Fruit fly (Drosophila melanogaster) whole organism, prepupa: Measurements from ENCODE around the gene mei-P26.
A peak's percentile ranks its signal among the peaks of the same experiment; 100 is the strongest.

Source experiments
- Blimp-1 ChIP-seq: fragments of 200-800 bp; sonication (Bioruptor generic); optimal IDR thresholded peaks from 3 replicates; lab custom pipeline; 2017; ENCODE audit warnings: missing biosample characterization, missing genetic modification characterization, mild to moderate bottlenecking, moderate library complexity, missing genetic modification reagents
- CG10631 ChIP-seq: fragments of 200-800 bp; sonication (Bioruptor generic); optimal IDR thresholded peaks from 2 replicates; lab custom pipeline; 2016; ENCODE audit warnings: missing biosample characterization, missing genetic modification characterization
- CG10669 ChIP-seq: fragments of 200-800 bp; sonication (Bioruptor generic); optimal IDR thresholded peaks from 3 replicates; lab custom pipeline; 2018; ENCODE audit warnings: missing biosample characterization, mild to moderate bottlenecking, missing genetic modification characterization, moderate library complexity
- CG11762 ChIP-seq: fragments of 200-800 bp; sonication (Bioruptor generic); optimal IDR thresholded peaks from 3 replicates; lab custom pipeline; 2016; ENCODE audit warnings: missing biosample characterization, missing genetic modification characterization; ENCODE audit not compliant: insufficient read depth
- CG11902 ChIP-seq: fragments of 200-800 bp; sonication (Bioruptor generic); optimal IDR thresholded peaks from 3 replicates; lab custom pipeline; 2016; ENCODE audit warnings: missing biosample characterization, missing genetic modification characterization
- CG15336 ChIP-seq: fragments of 200-800 bp; sonication (Bioruptor generic); IDR thresholded peaks from 2 replicates; pipeline ENCODE4 v1.3.6; 2022; ENCODE audit warnings: missing biosample characterization, missing genetic modification characterization
- CG1621 ChIP-seq: fragments of 200-800 bp; sonication (Bioruptor generic); optimal IDR thresholded peaks from 3 replicates; lab custom pipeline; 2018; ENCODE audit warnings: missing biosample characterization, mild to moderate bottlenecking, missing genetic modification characterization
- CG3032 ChIP-seq: fragments of 200-800 bp; optimal IDR thresholded peaks from 2 replicates; lab custom pipeline; 2019; ENCODE audit warnings: missing biosample characterization, mild to moderate bottlenecking, missing genetic modification characterization, moderate library complexity
- CG31627 ChIP-seq: fragments of 200-800 bp; sonication (Bioruptor generic); optimal IDR thresholded peaks from 3 replicates; lab custom pipeline; 2016; ENCODE audit warnings: missing biosample characterization, missing genetic modification characterization
- CG34406 ChIP-seq: fragments of 200-800 bp; sonication (Bioruptor generic); optimal IDR thresholded peaks from 3 replicates; lab custom pipeline; 2016; ENCODE audit warnings: missing biosample characterization, missing genetic modification characterization
- CG3919 ChIP-seq: fragments of 200-800 bp; sonication (Bioruptor generic); optimal IDR thresholded peaks from 3 replicates; lab custom pipeline; 2016; ENCODE audit warnings: missing biosample characterization, missing genetic modification characterization
- CG4318 ChIP-seq: fragments of 200-800 bp; sonication (Bioruptor generic); optimal IDR thresholded peaks from 3 replicates; lab custom pipeline; 2017; ENCODE audit warnings: missing biosample characterization, mild to moderate bottlenecking, missing genetic modification characterization
- CG6163 ChIP-seq: fragments of 200-800 bp; sonication (Bioruptor generic); IDR thresholded peaks from 3 replicates; pipeline ENCODE4 v1.3.6; 2022; ENCODE audit warnings: missing biosample characterization, missing genetic modification characterization
- CG6276 ChIP-seq: fragments of 200-800 bp; sonication (Bioruptor generic); optimal IDR thresholded peaks from 2 replicates; lab custom pipeline; 2017; ENCODE audit warnings: missing biosample characterization, mild to moderate bottlenecking, missing genetic modification characterization
- CG6792 ChIP-seq: fragments of 200-800 bp; sonication (Bioruptor generic); optimal IDR thresholded peaks from 3 replicates; lab custom pipeline; 2016; ENCODE audit warnings: missing biosample characterization, missing genetic modification characterization
- CG6808 ChIP-seq: fragments of 200-800 bp; sonication (Bioruptor generic); optimal IDR thresholded peaks from 3 replicates; lab custom pipeline; 2017; ENCODE audit warnings: missing biosample characterization, missing genetic modification characterization, mild to moderate bottlenecking, moderate library complexity, missing genetic modification reagents
- CG6854 ChIP-seq: fragments of 200-800 bp; sonication (Bioruptor generic); optimal IDR thresholded peaks from 2 replicates; lab custom pipeline; 2017; ENCODE audit warnings: missing biosample characterization, mild to moderate bottlenecking, missing genetic modification characterization
- CG7368 ChIP-seq: fragments of 200-800 bp; sonication (Bioruptor generic); optimal IDR thresholded peaks from 3 replicates; lab custom pipeline; 2016; ENCODE audit warnings: missing biosample characterization, missing genetic modification characterization
- CG8119 ChIP-seq: fragments of 200-800 bp; sonication (Bioruptor generic); IDR thresholded peaks from 3 replicates; pipeline ENCODE4 v1.3.6; 2022; ENCODE audit warnings: missing biosample characterization, missing genetic modification characterization
- CG8319 ChIP-seq: fragments of 200-800 bp; sonication (Bioruptor generic); optimal IDR thresholded peaks from 3 replicates; lab custom pipeline; 2016; ENCODE audit warnings: missing biosample characterization, missing genetic modification characterization
- CG8632 ChIP-seq: fragments of 200-800 bp; sonication (Bioruptor generic); optimal IDR thresholded peaks from 3 replicates; lab custom pipeline; 2016; ENCODE audit warnings: missing biosample characterization, missing genetic modification characterization
- CG9139 ChIP-seq: fragments of 200-800 bp; sonication (Bioruptor generic); optimal IDR thresholded peaks from 3 replicates; lab custom pipeline; 2017; ENCODE audit warnings: missing biosample characterization, mild to moderate bottlenecking, missing genetic modification characterization
- Eip75B ChIP-seq: fragments of 200-800 bp; sonication (Bioruptor generic); optimal IDR thresholded peaks from 3 replicates; lab custom pipeline; 2016; ENCODE audit warnings: missing biosample characterization, missing genetic modification characterization
- Eip78C ChIP-seq: fragments of 200-800 bp; sonication (Bioruptor generic); peaks from one replicate; lab custom pipeline; 2016; ENCODE audit warnings: missing biosample characterization, missing genetic modification characterization
- Eip93F ChIP-seq: fragments of 200-800 bp; sonication (Bioruptor generic); optimal IDR thresholded peaks from 2 replicates; lab custom pipeline; 2016; ENCODE audit warnings: missing biosample characterization, mild to moderate bottlenecking, missing genetic modification characterization
- Ets21C ChIP-seq: fragments of 200-800 bp; sonication (Bioruptor generic); optimal IDR thresholded peaks from 3 replicates; lab custom pipeline; 2016; ENCODE audit warnings: missing biosample characterization, missing genetic modification characterization
- Ets96B ChIP-seq: fragments of 200-800 bp; optimal IDR thresholded peaks from 2 replicates; lab custom pipeline; 2019; ENCODE audit warnings: missing biosample characterization, mild to moderate bottlenecking, missing genetic modification characterization, moderate library complexity
- Gug ChIP-seq: fragments of 200-800 bp; sonication (Bioruptor generic); IDR thresholded peaks from 2 replicates; pipeline ENCODE4 v1.3.6; 2022; ENCODE audit warnings: missing biosample characterization, missing genetic modification characterization
- Hr39 ChIP-seq: fragments of 200-800 bp; sonication (Bioruptor generic); optimal IDR thresholded peaks from 2 replicates; lab custom pipeline; 2016; ENCODE audit warnings: missing biosample characterization, missing genetic modification characterization
- Hr4 ChIP-seq: fragments of 200-800 bp; sonication (Bioruptor generic); optimal IDR thresholded peaks from 3 replicates; lab custom pipeline; 2016; ENCODE audit warnings: missing biosample characterization, missing genetic modification characterization
- Lpt ChIP-seq: fragments of 200-800 bp; sonication (Bioruptor generic); optimal IDR thresholded peaks from 3 replicates; lab custom pipeline; 2016; ENCODE audit warnings: missing biosample characterization, missing genetic modification characterization
- Met ChIP-seq: fragments of 200-800 bp; sonication (Bioruptor generic); optimal IDR thresholded peaks from 3 replicates; lab custom pipeline; 2016; ENCODE audit warnings: missing biosample characterization, missing genetic modification characterization
- Sox102F ChIP-seq: fragments of 200-800 bp; sonication (Bioruptor generic); optimal IDR thresholded peaks from 2 replicates; lab custom pipeline; 2016; ENCODE audit warnings: missing biosample characterization, mild to moderate bottlenecking, missing genetic modification characterization
- Sox15 ChIP-seq: fragments of 200-800 bp; sonication (Bioruptor generic); optimal IDR thresholded peaks from 3 replicates; lab custom pipeline; 2016; ENCODE audit warnings: missing biosample characterization, missing genetic modification characterization
- achi ChIP-seq: fragments of 200-800 bp; sonication (Bioruptor generic); optimal IDR thresholded peaks from 3 replicates; lab custom pipeline; 2016; ENCODE audit warnings: missing biosample characterization, missing genetic modification characterization
- cyc ChIP-seq: fragments of 200-800 bp; sonication (Bioruptor generic); optimal IDR thresholded peaks from 3 replicates; lab custom pipeline; 2016; ENCODE audit warnings: missing biosample characterization, missing genetic modification characterization
- dac ChIP-seq: fragments of 200-800 bp; sonication (Bioruptor generic); optimal IDR thresholded peaks from 2 replicates; lab custom pipeline; 2017; ENCODE audit warnings: missing biosample characterization, mild to moderate bottlenecking, missing genetic modification characterization
- dsx ChIP-seq: fragments of 200-800 bp; optimal IDR thresholded peaks from 3 replicates; lab custom pipeline; 2019; ENCODE audit warnings: missing biosample characterization, mild to moderate bottlenecking, missing genetic modification characterization, moderate library complexity; ENCODE audit not compliant: poor library complexity, severe bottlenecking
- eg ChIP-seq: fragments of 200-800 bp; sonication (Bioruptor generic); IDR thresholded peaks from 3 replicates; pipeline ENCODE4 v1.3.6; 2022; ENCODE audit warnings: missing biosample characterization, missing genetic modification characterization
- esn ChIP-seq: fragments of 200-800 bp; sonication (Bioruptor generic); optimal IDR thresholded peaks from 2 replicates; lab custom pipeline; 2016; ENCODE audit warnings: missing biosample characterization, mild to moderate bottlenecking, missing genetic modification characterization, moderate library complexity
- fd59A ChIP-seq: fragments of 200-800 bp; sonication (Bioruptor generic); optimal IDR thresholded peaks from 2 replicates; lab custom pipeline; 2017; ENCODE audit warnings: missing biosample characterization, mild to moderate bottlenecking, missing genetic modification characterization, missing genetic modification reagents
- fd85E ChIP-seq: fragments of 200-800 bp; sonication (Bioruptor generic); optimal IDR thresholded peaks from 3 replicates; lab custom pipeline; 2016; ENCODE audit warnings: missing biosample characterization, missing genetic modification characterization
- lz ChIP-seq: fragments of 200-800 bp; sonication (Bioruptor generic); optimal IDR thresholded peaks from 3 replicates; lab custom pipeline; 2016; ENCODE audit warnings: missing biosample characterization, missing genetic modification characterization
- net ChIP-seq: fragments of 200-800 bp; sonication (Bioruptor generic); optimal IDR thresholded peaks from 3 replicates; lab custom pipeline; 2016; ENCODE audit warnings: missing biosample characterization, missing genetic modification characterization
- pdm3 ChIP-seq: fragments of 200-800 bp; sonication (Bioruptor generic); optimal IDR thresholded peaks from 3 replicates; lab custom pipeline; 2016; ENCODE audit warnings: missing biosample characterization, missing genetic modification characterization
- spab ChIP-seq: fragments of 200-800 bp; sonication (Bioruptor generic); optimal IDR thresholded peaks from 2 replicates; lab custom pipeline; 2017; ENCODE audit warnings: missing biosample characterization, mild to moderate bottlenecking, missing genetic modification characterization, missing genetic modification reagents
- svp ChIP-seq: fragments of 200-800 bp; sonication (Bioruptor generic); peaks from one replicate; lab custom pipeline; 2016; ENCODE audit warnings: missing biosample characterization, missing genetic modification characterization
- topi ChIP-seq: fragments of 200-800 bp; sonication (Bioruptor generic); optimal IDR thresholded peaks from 3 replicates; lab custom pipeline; 2016; ENCODE audit warnings: missing biosample characterization, missing genetic modification characterization

The mei-P26 gene

DNA sequence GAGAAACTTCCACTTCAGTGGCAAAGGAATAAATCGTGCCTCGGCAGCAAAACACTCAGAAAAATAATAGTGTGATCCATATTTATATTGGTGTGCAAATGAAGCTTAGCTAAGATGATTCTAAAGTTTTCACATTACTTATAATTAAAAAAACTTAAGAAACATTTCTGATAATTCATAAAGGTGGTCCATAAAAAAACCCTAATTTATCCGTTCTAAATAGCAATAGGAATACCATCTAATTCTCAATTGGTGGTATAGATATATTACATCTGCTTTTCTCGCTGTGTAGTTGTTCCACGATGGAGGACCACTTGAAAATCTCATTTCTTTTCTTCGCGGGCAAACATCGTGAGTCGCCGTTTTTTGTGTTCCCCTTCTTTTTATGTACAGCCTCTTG, 7.9 kb upstream of the mei-P26 start (continued):
- TF ChIP-seq dac (GFP tag; lab: Kevin White, UChicago) = no peak
- peak; percentile 74 for TF ChIP-seq Hr4
- peak; percentile 59 for TF ChIP-seq achi (GFP tag; lab: Kevin White, UChicago)
- TF ChIP-seq Ets96B (tag; lab: Kevin White, UChicago) = peak; percentile 76
- TF ChIP-seq fd59A = peak; percentile 13
- TF ChIP-seq fd85E = no peak
- TF ChIP-seq CG10631 = peak; percentile 69
- peak; percentile 74 for TF ChIP-seq CG3919 (GFP tag; lab: Kevin White, UChicago)
- peak; percentile 28 for TF ChIP-seq CG11762 (GFP tag; lab: Kevin White, UChicago)
- peak; percentile 22 for TF ChIP-seq Blimp-1 (GFP tag; lab: Kevin White, UChicago)
- peak; percentile 36 for TF ChIP-seq CG8632
- peak; percentile 54 for TF ChIP-seq lz (GFP tag; lab: Kevin White, UChicago)
- peak; percentile 12 for TF ChIP-seq Sox15 (GFP tag; lab: Kevin White, UChicago)
- TF ChIP-seq CG8319 (GFP tag; lab: Kevin White, UChicago) = peak; percentile 46

DNA sequence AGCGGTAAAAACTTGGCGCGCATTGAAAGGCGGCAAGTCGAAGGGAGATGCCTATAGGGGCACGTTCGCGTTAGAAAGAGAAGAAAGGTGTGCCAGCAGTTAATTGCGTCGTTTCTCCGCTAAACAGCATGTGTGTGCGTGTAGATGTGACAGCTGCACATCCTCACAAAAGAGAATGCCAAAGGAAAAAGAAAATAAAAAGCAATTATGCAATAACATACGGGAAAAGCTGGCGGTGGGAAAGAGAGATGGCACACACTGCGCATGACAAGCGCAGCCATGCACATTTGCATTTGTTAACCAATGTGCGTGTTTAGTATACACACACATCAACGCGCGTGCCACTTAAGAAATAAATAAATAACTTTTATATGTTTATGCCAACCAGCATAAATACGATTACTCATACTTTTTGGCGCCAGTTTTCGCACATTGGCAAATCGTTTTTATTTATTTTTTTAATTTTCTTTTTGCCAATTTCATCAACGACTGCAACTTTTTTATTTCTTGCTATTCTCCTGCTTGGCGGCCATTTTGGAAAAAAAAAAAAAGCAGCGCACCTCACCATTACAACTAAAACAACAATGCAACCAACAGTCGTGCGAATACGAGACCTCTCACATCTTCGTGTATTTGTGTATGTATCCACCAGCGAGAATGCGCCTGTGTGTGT, 7.2 kb upstream of the mei-P26 start:
- TF ChIP-seq pdm3 (GFP tag; lab: Kevin White, UChicago) (peak; percentile 36), Blimp-1 (GFP tag; lab: Kevin White, UChicago) (no peak), dsx (GFP tag; lab: Kevin White, UChicago) (peak; percentile 43), CG6808 (GFP tag; lab: Kevin White, UChicago) (peak; percentile 58), dac (GFP tag; lab: Kevin White, UChicago) (no peak), Hr39 (GFP tag; lab: Kevin White, UChicago) (no peak), topi (peak; percentile 22), Lpt (GFP tag; lab: Kevin White, UChicago) (no peak), CG3919 (GFP tag; lab: Kevin White, UChicago) (no peak), Eip78C (GFP tag; lab: Kevin White, UChicago) (peak; percentile 44), Gug (GFP tag; lab: Robert Waterston, UW) (no peak; the same call in 1 of the 2 replicates), CG15336 (GFP tag; lab: Robert Waterston, UW) (no peak; the same call in 1 of the 2 replicates), CG6276 (GFP tag; lab: Kevin White, UChicago) (peak; percentile 48), achi (GFP tag; lab: Kevin White, UChicago) (peak; percentile 13), CG6792 (GFP tag; lab: Kevin White, UChicago) (no peak), CG31627 (GFP tag; lab: Kevin White, UChicago) (no peak), CG6163 (GFP tag; lab: Robert Waterston, UW) (peak; percentile 64), svp (peak; percentile 60), esn (GFP tag; lab: Kevin White, UChicago) (no peak), CG6854 (no peak), CG9139 (GFP tag; lab: Kevin White, UChicago) (no peak), Sox15 (GFP tag; lab: Kevin White, UChicago) (no peak), CG4318 (no peak), CG1621 (tag; lab: Kevin White, UChicago) (peak; percentile 4), CG8119 (peak; percentile 51), CG11762 (GFP tag; lab: Kevin White, UChicago) (peak; percentile 30), CG7368 (GFP tag; lab: Kevin White, UChicago) (no peak), fd85E (no peak), net (no peak), Met (GFP tag; lab: Kevin White, UChicago) (no peak), Sox102F (GFP tag; lab: Kevin White, UChicago) (no peak), Eip75B (peak; percentile 17), CG3032 (tag; lab: Kevin White, UChicago) (peak; percentile 18), CG34406 (GFP tag; lab: Kevin White, UChicago) (no peak), Eip93F (GFP tag; lab: Kevin White, UChicago) (no peak), eg (peak; percentile 54; the same call in 1 of the 3 replicates), Ets21C (no peak), spab (GFP tag; lab: Kevin White, UChicago) (peak; percentile 41), Hr4 (no peak), cyc (no peak), CG11902 (GFP tag; lab: Kevin White, UChicago) (no peak), fd59A (no peak), CG10669 (GFP tag; lab: Kevin White, UChicago) (peak; percentile 16)
